Worm (Caenorhabditis elegans): ENCODE measurements around the gene R10E11.6.

R10E11.6 gene

DNA sequence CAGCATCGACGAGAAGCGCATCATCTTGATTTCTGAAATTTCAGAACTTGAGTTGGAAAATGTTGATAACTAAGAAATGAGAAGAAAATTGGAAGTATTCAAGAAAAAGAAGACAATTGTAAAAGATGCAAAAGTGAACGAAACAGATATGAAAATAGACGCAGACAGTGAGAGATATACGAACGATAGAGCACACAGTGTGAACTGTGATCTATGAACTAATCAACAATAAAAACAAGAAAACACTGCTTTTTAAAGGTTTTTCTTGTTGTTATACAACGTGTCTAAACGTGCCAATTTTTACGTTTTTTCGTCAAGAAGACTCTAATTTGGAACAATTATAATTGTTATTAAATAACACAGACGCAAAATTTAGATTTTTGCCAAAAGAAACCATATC is 30.0 kb upstream of the R10E11.6 start, which contains the start of gene ech-6 (continued):
- TF ChIP-seq nhr-84 (tag; optimal IDR thresholded peaks at IDR 0.05) (no peak), ceh-88 (GFP tag; IDR thresholded peaks at IDR 0.05) (no peak), ets-5 (GFP tag; IDR thresholded peaks at IDR 0.05) (no peak), aha-1 (tag; optimal IDR thresholded peaks at IDR 0.05) (no peak), nhr-11 (tag; optimal IDR thresholded peaks at IDR 0.05) (no peak), tbx-2 (tag; optimal IDR thresholded peaks at IDR 0.05) (no peak), irx-1 (tag; optimal IDR thresholded peaks at IDR 0.05) (no peak), nhr-47 (tag; optimal IDR thresholded peaks at IDR 0.05) (no peak), nhr-76 (tag; optimal IDR thresholded peaks at IDR 0.05) (no peak), nhr-90 (tag; optimal IDR thresholded peaks at IDR 0.05; ENCODE audit: poor library complexity) (peak; percentile 44)

DNA sequence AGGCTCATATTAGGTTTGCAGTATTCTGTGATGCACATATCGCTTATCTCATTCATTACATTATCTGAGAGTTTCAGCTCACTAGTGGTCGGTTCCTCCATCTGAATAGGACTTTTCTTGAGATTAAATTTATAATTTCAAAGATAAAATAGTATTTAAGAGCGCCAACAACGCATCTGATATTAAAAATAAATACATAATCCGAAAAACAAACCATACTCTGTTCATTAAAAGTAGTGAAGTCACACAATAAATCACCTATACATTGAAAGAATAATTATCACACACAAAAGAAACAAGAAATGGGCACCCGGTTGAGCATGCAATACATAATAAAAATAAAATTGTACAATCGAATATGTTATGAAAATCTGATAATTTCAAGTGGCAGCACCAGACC is 25.4 kb upstream of the R10E11.6 start, which contains the start of gene vps-53:
Gene vps-53, minus strand, starts transcription at position 101 of the 400 bp plus-strand sequence.
- no peak for TF ChIP-seq tbx-2 (tag; optimal IDR thresholded peaks at IDR 0.05)
- no peak for TF ChIP-seq mab-9 (GFP tag; IDR thresholded peaks at IDR 0.05)
- no peak for TF ChIP-seq irx-1 (tag; optimal IDR thresholded peaks at IDR 0.05)
- TF ChIP-seq ceh-90 (tag; optimal IDR thresholded peaks at IDR 0.05) = no peak
- TF ChIP-seq lin-15B (tag; optimal IDR thresholded peaks at IDR 0.05) = no peak
- TF ChIP-seq skn-1 (tag; optimal IDR thresholded peaks at IDR 0.05) = no peak
- TF ChIP-seq lin-14 (GFP tag; optimal IDR thresholded peaks at IDR 0.05) = no peak
- no peak for TF ChIP-seq mep-1 (tag; optimal IDR thresholded peaks at IDR 0.05)
- no peak for TF ChIP-seq elt-2 (tag; optimal IDR thresholded peaks at IDR 0.05)
- TF ChIP-seq fkh-10 (GFP tag; optimal IDR thresholded peaks at IDR 0.05) = no peak
- TF ChIP-seq dpl-1 (GFP tag; optimal IDR thresholded peaks at IDR 0.05) = no peak
- no peak for TF ChIP-seq sox-4 (tag; optimal IDR thresholded peaks at IDR 0.05)
- no peak for TF ChIP-seq unc-86 (tag; optimal IDR thresholded peaks at IDR 0.05)
- no peak for TF ChIP-seq pax-3 (tag; optimal IDR thresholded peaks at IDR 0.05)
- TF ChIP-seq lin-35 (GFP tag; optimal IDR thresholded peaks at IDR 0.05) = no peak
- TF ChIP-seq fos-1 (tag; optimal IDR thresholded peaks at IDR 0.05) = no peak
- no peak for TF ChIP-seq dsc-1 (tag; optimal IDR thresholded peaks at IDR 0.05)
- TF ChIP-seq ceh-88 (GFP tag; IDR thresholded peaks at IDR 0.05) = no peak

DNA sequence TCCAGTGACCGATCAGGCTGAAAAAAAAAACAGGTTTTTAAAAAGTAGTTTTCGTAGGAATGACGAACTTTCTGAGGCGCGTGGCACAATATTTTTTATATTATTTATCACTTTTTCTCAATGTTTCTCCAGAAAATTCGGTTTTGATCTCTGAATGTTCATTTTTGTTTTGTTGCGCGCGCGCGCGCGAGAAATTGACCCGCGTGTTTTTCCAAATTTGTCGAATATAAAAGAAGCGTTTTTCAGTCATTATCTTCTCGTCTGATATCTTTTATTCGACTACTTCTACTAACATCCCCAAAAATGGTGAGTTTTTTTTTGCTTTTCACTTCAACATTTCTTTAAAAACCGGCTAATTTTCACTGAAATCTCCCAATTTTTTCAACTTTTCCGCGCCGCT is 24.0 kb upstream of the R10E11.6 start, which contains the start of gene rmd-1:
Gene rmd-1, plus strand, starts transcription at position 247 of the 400 bp plus-strand sequence.
- TF ChIP-seq hlh-4 (tag; optimal IDR thresholded peaks at IDR 0.05) = no peak
- no peak for TF ChIP-seq sox-4 (tag; optimal IDR thresholded peaks at IDR 0.05)
- TF ChIP-seq unc-130 (tag; optimal IDR thresholded peaks at IDR 0.05) = no peak
- TF ChIP-seq tbx-2 (tag; optimal IDR thresholded peaks at IDR 0.05) = no peak
- no peak for TF ChIP-seq lsy-2 (tag; optimal IDR thresholded peaks at IDR 0.05)
- no peak for TF ChIP-seq snpc-4 (tag; optimal IDR thresholded peaks at IDR 0.05)
- TF ChIP-seq zag-1 (tag; optimal IDR thresholded peaks at IDR 0.05) = no peak
- no peak for TF ChIP-seq C34B4.2 (tag; optimal IDR thresholded peaks at IDR 0.05)
- no peak for TF ChIP-seq swsn-7 (tag; optimal IDR thresholded peaks at IDR 0.05)
- no peak for TF ChIP-seq nhr-47 (tag; optimal IDR thresholded peaks at IDR 0.05)
- no peak for TF ChIP-seq Y116A8C.19 (tag; optimal IDR thresholded peaks at IDR 0.05; ENCODE audit: borderline replicate concordance)
- no peak for TF ChIP-seq ceh-63 (GFP tag; optimal IDR thresholded peaks at IDR 0.05)
- TF ChIP-seq pag-3 (tag; optimal IDR thresholded peaks at IDR 0.05; ENCODE audit: borderline replicate concordance, insufficient read depth) = no peak
- TF ChIP-seq C16A3.4 (tag; optimal IDR thresholded peaks at IDR 0.05) = no peak

DNA sequence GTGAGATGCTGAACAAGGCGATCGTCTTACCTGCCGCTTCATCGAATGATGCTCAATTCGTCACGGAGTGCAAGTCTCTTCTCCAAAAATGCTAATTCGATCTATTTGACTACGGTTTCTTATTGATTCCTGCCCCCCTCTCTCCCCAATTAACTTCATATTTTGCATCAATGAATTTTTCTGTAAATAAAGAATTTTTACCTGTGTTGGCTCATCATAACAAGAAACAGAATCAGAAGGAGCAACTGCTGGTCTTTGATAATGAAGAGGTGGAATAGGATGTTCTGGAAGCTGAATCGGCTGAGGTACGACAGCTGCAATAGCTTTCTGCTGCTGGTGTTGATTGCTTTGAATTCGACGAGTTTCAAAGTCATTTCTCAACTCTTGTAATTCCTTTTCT is 22.6 kb upstream of the R10E11.6 start:
- TF ChIP-seq lin-15B (tag; optimal IDR thresholded peaks at IDR 0.05) (no peak), tlp-1 (tag; optimal IDR thresholded peaks at IDR 0.05) (no peak), pag-3 (tag; optimal IDR thresholded peaks at IDR 0.05; ENCODE audit: borderline replicate concordance, insufficient read depth) (no peak)
